Fruit fly (Drosophila melanogaster): Measurements from ENCODE around the gene psd.

psd gene

dm6 chr2L:5999247-5999646, 34.5 kb upstream of the psd start, which contains the start of gene Kdm5:
Gene Kdm5, minus strand, starts transcription at chr2L:5999501.
- peak in 1 of 2 experiments; percentile 38 for TF ChIP-seq foxo (GFP tag; optimal IDR thresholded peaks at IDR 0.05)
- TF ChIP-seq Vsx2 (GFP tag; optimal IDR thresholded peaks at IDR 0.05; ENCODE audit: partially characterized antibody): no peak
- no peak for TF ChIP-seq CG9705 (GFP tag; optimal IDR thresholded peaks at IDR 0.05)
- no peak for TF ChIP-seq woc (GFP tag; optimal IDR thresholded peaks at IDR 0.05)
- TF ChIP-seq rgr (GFP tag; optimal IDR thresholded peaks at IDR 0.05): peak; percentile 51
- TF ChIP-seq CrebA (GFP tag; optimal IDR thresholded peaks at IDR 0.05; ENCODE audit: borderline replicate concordance): no peak
- TF ChIP-seq dsf (GFP tag; optimal IDR thresholded peaks at IDR 0.05; ENCODE audit: borderline replicate concordance): no peak
- TF ChIP-seq Myc (optimal IDR thresholded peaks at IDR 0.05): no peak
- no peak for TF ChIP-seq Rel (GFP tag; optimal IDR thresholded peaks at IDR 0.05)
- peak; percentile 87 for TF ChIP-seq Rel (tag; optimal IDR thresholded peaks at IDR 0.05)
- no peak for TF ChIP-seq Hnf4 (GFP tag; optimal IDR thresholded peaks at IDR 0.05)
- no peak for TF ChIP-seq brk (GFP tag; optimal IDR thresholded peaks at IDR 0.05)
- TF ChIP-seq sage (GFP tag; optimal IDR thresholded peaks at IDR 0.05): no peak
- peak; percentile 32 for TF ChIP-seq Sp1 (GFP tag; optimal IDR thresholded peaks at IDR 0.05)
- no peak for TF ChIP-seq N (GFP tag; optimal IDR thresholded peaks at IDR 0.05)
- TF ChIP-seq GATAd (GFP tag; optimal IDR thresholded peaks at IDR 0.05): no peak
- no peak for TF ChIP-seq pan (optimal IDR thresholded peaks at IDR 0.05)
- TF ChIP-seq sv (GFP tag; optimal IDR thresholded peaks at IDR 0.05): no peak
- TF ChIP-seq Mio (GFP tag; optimal IDR thresholded peaks at IDR 0.05): no peak
- TF ChIP-seq Abd-B (GFP tag; optimal IDR thresholded peaks at IDR 0.05): no peak
- peak; percentile 32 for TF ChIP-seq psq (GFP tag; optimal IDR thresholded peaks at IDR 0.05)
- TF ChIP-seq Dfd (GFP tag; optimal IDR thresholded peaks at IDR 0.05): no peak
- peak; percentile 27 for TF ChIP-seq HLH106 (tag; optimal IDR thresholded peaks at IDR 0.05)
- TF ChIP-seq tai (GFP tag; optimal IDR thresholded peaks at IDR 0.05): no peak
- TF ChIP-seq ey (GFP tag; optimal IDR thresholded peaks at IDR 0.05): peak; percentile 17
- TF ChIP-seq Jra (GFP tag; optimal IDR thresholded peaks at IDR 0.05): no peak
- TF ChIP-seq OdsH (GFP tag; optimal IDR thresholded peaks at IDR 0.05): no peak
- peak; percentile 82 for TF ChIP-seq Hr83 (GFP tag; optimal IDR thresholded peaks at IDR 0.05; ENCODE audit: poor library complexity, severe bottlenecking)
- TF ChIP-seq br (GFP tag; optimal IDR thresholded peaks at IDR 0.05): peak; percentile 56
- TF ChIP-seq h (GFP tag; optimal IDR thresholded peaks at IDR 0.05): peak; percentile 36
- TF ChIP-seq dmrt93B (GFP tag; optimal IDR thresholded peaks at IDR 0.05): peak; percentile 1
- TF ChIP-seq CG32264 (GFP tag; optimal IDR thresholded peaks at IDR 0.05): no peak
- TF ChIP-seq fru (GFP tag; optimal IDR thresholded peaks at IDR 0.05): peak; percentile 23
- no peak for TF ChIP-seq lola (GFP tag; optimal IDR thresholded peaks at IDR 0.05)
- no peak for TF ChIP-seq dl (GFP tag; optimal IDR thresholded peaks at IDR 0.05; ENCODE audit: insufficient read depth in 1 of 2, partially characterized antibody in 2 of 2)
- no peak for TF ChIP-seq jim (GFP tag; optimal IDR thresholded peaks at IDR 0.05)
- TF ChIP-seq Hr78 (GFP tag; optimal IDR thresholded peaks at IDR 0.05): no peak
- no peak for TF ChIP-seq Dif (GFP tag; optimal IDR thresholded peaks at IDR 0.05; ENCODE audit: partially characterized antibody)
- no peak for TF ChIP-seq usp (GFP tag; optimal IDR thresholded peaks at IDR 0.05)

DNA sequence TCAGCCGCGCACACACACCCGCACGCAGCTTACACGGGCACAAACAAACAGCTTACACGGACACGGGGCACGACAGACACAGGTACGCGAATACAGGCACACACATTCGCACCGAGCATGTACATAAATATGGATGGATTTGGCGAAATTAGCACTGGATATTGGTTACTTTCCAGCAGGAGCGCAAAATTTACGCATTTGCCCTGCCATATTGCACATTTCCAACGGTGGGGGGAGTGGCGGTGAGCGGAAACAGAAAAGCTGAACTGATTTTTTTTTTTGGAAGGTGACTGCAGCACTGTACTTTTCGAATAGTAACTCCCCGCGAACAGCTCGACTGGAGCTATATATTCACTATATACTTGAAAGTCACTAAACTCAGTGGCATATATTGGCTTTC, 33.6 kb upstream of the psd start:
- TF ChIP-seq Hr83 (GFP tag; optimal IDR thresholded peaks at IDR 0.05; ENCODE audit: poor library complexity, severe bottlenecking) (peak; percentile 18), N (GFP tag; optimal IDR thresholded peaks at IDR 0.05) (no peak), foxo (GFP tag; optimal IDR thresholded peaks at IDR 0.05) (no peak)

- TF ChIP-seq rgr (GFP tag; optimal IDR thresholded peaks at IDR 0.05) (no peak), dl (GFP tag; optimal IDR thresholded peaks at IDR 0.05; ENCODE audit: insufficient read depth in 1 of 2, partially characterized antibody in 2 of 2) (no peak), CG32264 (GFP tag; optimal IDR thresholded peaks at IDR 0.05) (no peak), psq (GFP tag; optimal IDR thresholded peaks at IDR 0.05) (no peak), pan (optimal IDR thresholded peaks at IDR 0.05) (no peak), CrebA (GFP tag; optimal IDR thresholded peaks at IDR 0.05; ENCODE audit: borderline replicate concordance) (no peak), woc (GFP tag; optimal IDR thresholded peaks at IDR 0.05) (no peak), dsf (GFP tag; optimal IDR thresholded peaks at IDR 0.05; ENCODE audit: borderline replicate concordance) (no peak), Jra (GFP tag; optimal IDR thresholded peaks at IDR 0.05) (no peak), sage (GFP tag; optimal IDR thresholded peaks at IDR 0.05) (no peak), GATAd (GFP tag; optimal IDR thresholded peaks at IDR 0.05) (no peak), sv (GFP tag; optimal IDR thresholded peaks at IDR 0.05) (no peak), OdsH (GFP tag; optimal IDR thresholded peaks at IDR 0.05) (peak; percentile 6), tai (GFP tag; optimal IDR thresholded peaks at IDR 0.05) (no peak), Hnf4 (GFP tag; optimal IDR thresholded peaks at IDR 0.05) (no peak), Hr83 (GFP tag; optimal IDR thresholded peaks at IDR 0.05; ENCODE audit: poor library complexity, severe bottlenecking) (peak; percentile 34), fru (GFP tag; optimal IDR thresholded peaks at IDR 0.05) (peak; percentile 8), HLH106 (tag; optimal IDR thresholded peaks at IDR 0.05) (peak; percentile 3), CG9705 (GFP tag; optimal IDR thresholded peaks at IDR 0.05) (peak; percentile 5), jim (GFP tag; optimal IDR thresholded peaks at IDR 0.05) (no peak), Vsx2 (GFP tag; optimal IDR thresholded peaks at IDR 0.05; ENCODE audit: partially characterized antibody) (no peak), brk (GFP tag; optimal IDR thresholded peaks at IDR 0.05) (no peak), Sp1 (GFP tag; optimal IDR thresholded peaks at IDR 0.05) (peak; percentile 49), br (GFP tag; optimal IDR thresholded peaks at IDR 0.05) (peak; percentile 9), Rel (GFP tag; optimal IDR thresholded peaks at IDR 0.05) (no peak), Rel (tag; optimal IDR thresholded peaks at IDR 0.05) (no peak), ey (GFP tag; optimal IDR thresholded peaks at IDR 0.05) (no peak), Abd-B (GFP tag; optimal IDR thresholded peaks at IDR 0.05) (no peak), N (GFP tag; optimal IDR thresholded peaks at IDR 0.05) (peak; percentile 34), dmrt93B (GFP tag; optimal IDR thresholded peaks at IDR 0.05) (no peak), Dfd (GFP tag; optimal IDR thresholded peaks at IDR 0.05) (no peak), h (GFP tag; optimal IDR thresholded peaks at IDR 0.05) (peak; percentile 13), Dif (GFP tag; optimal IDR thresholded peaks at IDR 0.05; ENCODE audit: partially characterized antibody) (no peak)
These were observed 33.0 kb upstream of the psd start for dm6 chr2L:5997609-5998229.
